Fruit fly (Drosophila melanogaster) whole organism, prepupa: ENCODE measurements around the gene AP-1gamma.
A peak's percentile ranks its signal among the peaks of the same experiment; 100 is the strongest.

Experiments used
- Blimp-1 ChIP-seq: fragments of 200-800 bp; sonication (Bioruptor generic); optimal IDR thresholded peaks from 3 replicates; lab custom pipeline; 2017; ENCODE audit warnings: missing biosample characterization, missing genetic modification characterization, mild to moderate bottlenecking, moderate library complexity, missing genetic modification reagents
- CG10631 ChIP-seq: fragments of 200-800 bp; sonication (Bioruptor generic); optimal IDR thresholded peaks from 2 replicates; lab custom pipeline; 2016; ENCODE audit warnings: missing biosample characterization, missing genetic modification characterization
- CG10669 ChIP-seq: fragments of 200-800 bp; sonication (Bioruptor generic); optimal IDR thresholded peaks from 3 replicates; lab custom pipeline; 2018; ENCODE audit warnings: missing biosample characterization, mild to moderate bottlenecking, missing genetic modification characterization, moderate library complexity
- CG11762 ChIP-seq: fragments of 200-800 bp; sonication (Bioruptor generic); optimal IDR thresholded peaks from 3 replicates; lab custom pipeline; 2016; ENCODE audit warnings: missing biosample characterization, missing genetic modification characterization; ENCODE audit not compliant: insufficient read depth
- CG15336 ChIP-seq: fragments of 200-800 bp; sonication (Bioruptor generic); IDR thresholded peaks from 2 replicates; pipeline ENCODE4 v1.3.6; 2022; ENCODE audit warnings: missing biosample characterization, missing genetic modification characterization
- CG1621 ChIP-seq: fragments of 200-800 bp; sonication (Bioruptor generic); optimal IDR thresholded peaks from 3 replicates; lab custom pipeline; 2018; ENCODE audit warnings: missing biosample characterization, mild to moderate bottlenecking, missing genetic modification characterization
- CG16779 ChIP-seq: fragments of 200-800 bp; sonication (Bioruptor generic); optimal IDR thresholded peaks from 3 replicates; lab custom pipeline; 2017; ENCODE audit warnings: missing biosample characterization, mild to moderate bottlenecking, missing genetic modification characterization
- CG31627 ChIP-seq: fragments of 200-800 bp; sonication (Bioruptor generic); optimal IDR thresholded peaks from 3 replicates; lab custom pipeline; 2016; ENCODE audit warnings: missing biosample characterization, missing genetic modification characterization
- CG3919 ChIP-seq: fragments of 200-800 bp; sonication (Bioruptor generic); optimal IDR thresholded peaks from 3 replicates; lab custom pipeline; 2016; ENCODE audit warnings: missing biosample characterization, missing genetic modification characterization
- CG4318 ChIP-seq: fragments of 200-800 bp; sonication (Bioruptor generic); optimal IDR thresholded peaks from 3 replicates; lab custom pipeline; 2017; ENCODE audit warnings: missing biosample characterization, mild to moderate bottlenecking, missing genetic modification characterization
- CG6163 ChIP-seq: fragments of 200-800 bp; sonication (Bioruptor generic); IDR thresholded peaks from 3 replicates; pipeline ENCODE4 v1.3.6; 2022; ENCODE audit warnings: missing biosample characterization, missing genetic modification characterization
- CG6792 ChIP-seq: fragments of 200-800 bp; sonication (Bioruptor generic); optimal IDR thresholded peaks from 3 replicates; lab custom pipeline; 2016; ENCODE audit warnings: missing biosample characterization, missing genetic modification characterization
- CG6808 ChIP-seq: fragments of 200-800 bp; sonication (Bioruptor generic); optimal IDR thresholded peaks from 3 replicates; lab custom pipeline; 2017; ENCODE audit warnings: missing biosample characterization, missing genetic modification characterization, mild to moderate bottlenecking, moderate library complexity, missing genetic modification reagents
- CG6854 ChIP-seq: fragments of 200-800 bp; sonication (Bioruptor generic); optimal IDR thresholded peaks from 2 replicates; lab custom pipeline; 2017; ENCODE audit warnings: missing biosample characterization, mild to moderate bottlenecking, missing genetic modification characterization
- CG7368 ChIP-seq: fragments of 200-800 bp; sonication (Bioruptor generic); optimal IDR thresholded peaks from 3 replicates; lab custom pipeline; 2016; ENCODE audit warnings: missing biosample characterization, missing genetic modification characterization
- CG8119 ChIP-seq: fragments of 200-800 bp; sonication (Bioruptor generic); IDR thresholded peaks from 3 replicates; pipeline ENCODE4 v1.3.6; 2022; ENCODE audit warnings: missing biosample characterization, missing genetic modification characterization
- CG8319 ChIP-seq: fragments of 200-800 bp; sonication (Bioruptor generic); optimal IDR thresholded peaks from 3 replicates; lab custom pipeline; 2016; ENCODE audit warnings: missing biosample characterization, missing genetic modification characterization
- CG9139 ChIP-seq: fragments of 200-800 bp; sonication (Bioruptor generic); optimal IDR thresholded peaks from 3 replicates; lab custom pipeline; 2017; ENCODE audit warnings: missing biosample characterization, mild to moderate bottlenecking, missing genetic modification characterization
- Eip75B ChIP-seq: fragments of 200-800 bp; sonication (Bioruptor generic); optimal IDR thresholded peaks from 3 replicates; lab custom pipeline; 2016; ENCODE audit warnings: missing biosample characterization, missing genetic modification characterization
- Eip78C ChIP-seq: fragments of 200-800 bp; sonication (Bioruptor generic); peaks from one replicate; lab custom pipeline; 2016; ENCODE audit warnings: missing biosample characterization, missing genetic modification characterization
- Eip93F ChIP-seq: fragments of 200-800 bp; sonication (Bioruptor generic); optimal IDR thresholded peaks from 2 replicates; lab custom pipeline; 2016; ENCODE audit warnings: missing biosample characterization, mild to moderate bottlenecking, missing genetic modification characterization
- Ets21C ChIP-seq: fragments of 200-800 bp; sonication (Bioruptor generic); optimal IDR thresholded peaks from 3 replicates; lab custom pipeline; 2016; ENCODE audit warnings: missing biosample characterization, missing genetic modification characterization
- Gug ChIP-seq: fragments of 200-800 bp; sonication (Bioruptor generic); IDR thresholded peaks from 2 replicates; pipeline ENCODE4 v1.3.6; 2022; ENCODE audit warnings: missing biosample characterization, missing genetic modification characterization
- Hr38 ChIP-seq: sonication (Bioruptor generic); optimal IDR thresholded peaks from 2 replicates; lab custom pipeline; 2016; ENCODE audit warnings: missing biosample characterization, missing genetic modification characterization
- Hr39 ChIP-seq: fragments of 200-800 bp; sonication (Bioruptor generic); optimal IDR thresholded peaks from 2 replicates; lab custom pipeline; 2016; ENCODE audit warnings: missing biosample characterization, missing genetic modification characterization
- Hr4 ChIP-seq: fragments of 200-800 bp; sonication (Bioruptor generic); optimal IDR thresholded peaks from 3 replicates; lab custom pipeline; 2016; ENCODE audit warnings: missing biosample characterization, missing genetic modification characterization
- Lpt ChIP-seq: fragments of 200-800 bp; sonication (Bioruptor generic); optimal IDR thresholded peaks from 3 replicates; lab custom pipeline; 2016; ENCODE audit warnings: missing biosample characterization, missing genetic modification characterization
- Met ChIP-seq: fragments of 200-800 bp; sonication (Bioruptor generic); optimal IDR thresholded peaks from 3 replicates; lab custom pipeline; 2016; ENCODE audit warnings: missing biosample characterization, missing genetic modification characterization
- OdsH ChIP-seq: fragments of 200-800 bp; sonication (Bioruptor generic); optimal IDR thresholded peaks from 3 replicates; lab custom pipeline; 2016; ENCODE audit warnings: missing biosample characterization, missing genetic modification characterization
- Smox ChIP-seq: fragments of 200-800 bp; sonication (Bioruptor generic); optimal IDR thresholded peaks from 3 replicates; lab custom pipeline; 2016; ENCODE audit warnings: missing biosample characterization, missing genetic modification characterization
- Sox102F ChIP-seq: fragments of 200-800 bp; sonication (Bioruptor generic); optimal IDR thresholded peaks from 2 replicates; lab custom pipeline; 2016; ENCODE audit warnings: missing biosample characterization, mild to moderate bottlenecking, missing genetic modification characterization
- Sox14 ChIP-seq: fragments of 200-800 bp; sonication (Bioruptor generic); optimal IDR thresholded peaks from 3 replicates; lab custom pipeline; 2016; ENCODE audit warnings: missing biosample characterization, missing genetic modification characterization
- achi ChIP-seq: fragments of 200-800 bp; sonication (Bioruptor generic); optimal IDR thresholded peaks from 3 replicates; lab custom pipeline; 2016; ENCODE audit warnings: missing biosample characterization, missing genetic modification characterization
- dsx ChIP-seq: fragments of 200-800 bp; optimal IDR thresholded peaks from 3 replicates; lab custom pipeline; 2019; ENCODE audit warnings: missing biosample characterization, mild to moderate bottlenecking, missing genetic modification characterization, moderate library complexity; ENCODE audit not compliant: poor library complexity, severe bottlenecking
- eg ChIP-seq: fragments of 200-800 bp; sonication (Bioruptor generic); IDR thresholded peaks from 3 replicates; pipeline ENCODE4 v1.3.6; 2022; ENCODE audit warnings: missing biosample characterization, missing genetic modification characterization
- esn ChIP-seq: fragments of 200-800 bp; sonication (Bioruptor generic); optimal IDR thresholded peaks from 2 replicates; lab custom pipeline; 2016; ENCODE audit warnings: missing biosample characterization, mild to moderate bottlenecking, missing genetic modification characterization, moderate library complexity
- fd59A ChIP-seq: fragments of 200-800 bp; sonication (Bioruptor generic); optimal IDR thresholded peaks from 2 replicates; lab custom pipeline; 2017; ENCODE audit warnings: missing biosample characterization, mild to moderate bottlenecking, missing genetic modification characterization, missing genetic modification reagents
- fd85E ChIP-seq: fragments of 200-800 bp; sonication (Bioruptor generic); optimal IDR thresholded peaks from 3 replicates; lab custom pipeline; 2016; ENCODE audit warnings: missing biosample characterization, missing genetic modification characterization
- fkh ChIP-seq: fragments of 200-800 bp; sonication (Bioruptor generic); optimal IDR thresholded peaks from 3 replicates; lab custom pipeline; 2017; ENCODE audit warnings: missing biosample characterization, mild to moderate bottlenecking, missing genetic modification characterization, moderate library complexity
- lz ChIP-seq: fragments of 200-800 bp; sonication (Bioruptor generic); optimal IDR thresholded peaks from 3 replicates; lab custom pipeline; 2016; ENCODE audit warnings: missing biosample characterization, missing genetic modification characterization
- net ChIP-seq: fragments of 200-800 bp; sonication (Bioruptor generic); optimal IDR thresholded peaks from 3 replicates; lab custom pipeline; 2016; ENCODE audit warnings: missing biosample characterization, missing genetic modification characterization
- ss ChIP-seq, 2 experiments: fragments of 200-800 bp; sonication (Bioruptor generic); optimal IDR thresholded peaks; 2 replicates in 1 of 2; 3 replicates in 1 of 2; lab custom pipeline; 2017 to 2018; ENCODE audit warnings: mild to moderate bottlenecking in 2 of 2, missing biosample characterization in 2 of 2, missing genetic modification characterization in 2 of 2, moderate library complexity in 1 of 2
- svp ChIP-seq: fragments of 200-800 bp; sonication (Bioruptor generic); peaks from one replicate; lab custom pipeline; 2016; ENCODE audit warnings: missing biosample characterization, missing genetic modification characterization
- topi ChIP-seq: fragments of 200-800 bp; sonication (Bioruptor generic); optimal IDR thresholded peaks from 3 replicates; lab custom pipeline; 2016; ENCODE audit warnings: missing biosample characterization, missing genetic modification characterization
- vri ChIP-seq: fragments of 200-800 bp; sonication (Bioruptor generic); optimal IDR thresholded peaks from 3 replicates; lab custom pipeline; 2016; ENCODE audit warnings: missing biosample characterization, mild to moderate bottlenecking, missing genetic modification characterization

AP-1gamma gene

DNA sequence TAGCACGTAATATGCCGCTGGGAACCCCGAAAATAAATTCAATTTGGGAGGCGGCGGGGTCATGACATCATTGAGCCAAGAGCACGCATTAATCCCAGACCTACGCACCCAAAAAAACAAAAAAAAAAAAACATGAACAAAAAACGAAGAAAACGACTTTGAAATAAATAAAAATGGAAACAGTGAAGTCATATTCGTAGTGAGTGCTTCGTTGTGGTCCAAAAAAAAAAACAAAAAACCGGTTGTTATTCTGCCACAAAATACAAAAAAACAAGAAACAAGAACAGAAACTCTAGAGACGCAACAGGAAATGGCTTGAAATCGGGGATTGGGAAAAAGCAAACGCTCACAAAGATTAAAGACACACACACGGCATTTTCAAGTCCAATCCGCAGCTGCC is 30.9 kb upstream of the AP-1gamma start (continued):
- no peak for TF ChIP-seq achi
- TF ChIP-seq Sox102F (GFP tag; lab: Kevin White, UChicago) = no peak
- TF ChIP-seq Eip75B = no peak
- TF ChIP-seq CG4318 (GFP tag; lab: Kevin White, UChicago) = no peak
- peak; percentile 63 for TF ChIP-seq Eip78C
- no peak for TF ChIP-seq CG31627 (GFP tag; lab: Kevin White, UChicago)
- no peak for TF ChIP-seq Lpt (GFP tag; lab: Kevin White, UChicago)
- no peak for TF ChIP-seq Hr39
- TF ChIP-seq CG16779 (tag; lab: Kevin White, UChicago) = peak; percentile 37
- no peak for TF ChIP-seq CG3919 (GFP tag; lab: Kevin White, UChicago)
- TF ChIP-seq Hr38 (GFP tag; lab: Kevin White, UChicago) = no peak
- TF ChIP-seq CG6163 (GFP tag; lab: Robert Waterston, UW) = peak; percentile 57; the same call in 1 of the 3 replicates
- TF ChIP-seq CG10631 (GFP tag; lab: Kevin White, UChicago) = no peak
- no peak for TF ChIP-seq Eip93F
- peak; percentile 81 to 82 for TF ChIP-seq ss (GFP tag; optimal IDR thresholded peaks at IDR 0.05; lab: Kevin White, UChicago)
- TF ChIP-seq fd59A (GFP tag; lab: Kevin White, UChicago) = no peak
- TF ChIP-seq, all 60 proteins: peak for 13

DNA sequence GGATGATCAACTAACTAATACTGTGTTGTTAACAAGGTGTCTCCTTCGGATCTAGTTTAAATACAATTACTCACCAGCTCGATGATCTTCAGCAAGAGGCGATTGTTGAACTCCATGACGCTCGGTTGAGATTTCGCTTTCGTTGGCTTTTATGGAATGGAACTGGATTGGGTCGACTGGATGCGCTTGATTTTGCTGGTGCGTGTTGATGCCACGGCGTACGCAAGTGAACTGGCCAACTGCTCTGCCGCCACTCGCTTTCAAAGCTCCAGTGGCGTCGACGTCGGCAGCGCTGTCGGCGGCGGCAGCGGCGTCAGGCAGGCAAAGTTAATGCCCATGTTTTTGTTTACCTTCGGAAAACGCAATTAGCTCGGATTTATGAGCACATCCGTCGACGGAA is 30.2 kb upstream of the AP-1gamma start, which contains the start of gene CG44325:
CG44325 (minus strand) TSS at position 237 of the 400 bp plus-strand sequence.
- peak; percentile 4 for TF ChIP-seq CG6792 (GFP tag; lab: Kevin White, UChicago)
- TF ChIP-seq Ets21C (GFP tag; lab: Kevin White, UChicago) = no peak
- TF ChIP-seq lz (GFP tag; lab: Kevin White, UChicago) = no peak
- TF ChIP-seq Hr4 (GFP tag; lab: Kevin White, UChicago) = no peak
- TF ChIP-seq Hr39 = no peak
- peak; percentile 21 for TF ChIP-seq CG10669
- TF ChIP-seq CG6163 (GFP tag; lab: Robert Waterston, UW) = peak; percentile 74; the same call in 2 of the 3 replicates
- TF ChIP-seq CG9139 = peak; percentile 50
- TF ChIP-seq Smox (GFP tag; lab: Kevin White, UChicago) = peak; percentile 17
- peak; percentile 69; the same call in 2 of the 3 replicates for TF ChIP-seq eg (GFP tag; lab: Robert Waterston, UW)
- TF ChIP-seq dsx (GFP tag; lab: Kevin White, UChicago) = peak; percentile 50
- TF ChIP-seq CG8319 = no peak
- peak; percentile 46; the same call in 1 of the 2 replicates for TF ChIP-seq CG15336 (GFP tag; lab: Robert Waterston, UW)
- peak; percentile 55 for TF ChIP-seq Eip78C
- peak; percentile 64 for TF ChIP-seq vri (GFP tag; lab: Kevin White, UChicago)
- TF ChIP-seq CG6808 (GFP tag; lab: Kevin White, UChicago) = peak; percentile 9
- peak; percentile 67 for TF ChIP-seq svp (GFP tag; lab: Kevin White, UChicago)
- peak; percentile 50 for TF ChIP-seq topi (GFP tag; lab: Kevin White, UChicago)
- TF ChIP-seq fd85E = peak; percentile 24
- peak; percentile 57 for TF ChIP-seq net (GFP tag; lab: Kevin White, UChicago)
- no peak for TF ChIP-seq Lpt (GFP tag; lab: Kevin White, UChicago)
- peak; percentile 49 for TF ChIP-seq CG7368 (GFP tag; lab: Kevin White, UChicago)
- TF ChIP-seq Sox14 (GFP tag; lab: Kevin White, UChicago) = peak; percentile 11
- peak; percentile 29; the same call in 1 of the 3 replicates for TF ChIP-seq CG8119 (GFP tag; lab: Robert Waterston, UW)
- TF ChIP-seq ss (GFP tag; optimal IDR thresholded peaks at IDR 0.05; lab: Kevin White, UChicago) = peak; percentile 38 to 62
- peak; percentile 59 for TF ChIP-seq CG3919 (GFP tag; lab: Kevin White, UChicago)
- peak; percentile 98 for TF ChIP-seq Blimp-1 (GFP tag; lab: Kevin White, UChicago)
- no peak for TF ChIP-seq OdsH (GFP tag; lab: Kevin White, UChicago)
- peak; percentile 83 for TF ChIP-seq CG6854 (GFP tag; lab: Kevin White, UChicago)
- TF ChIP-seq Eip75B = peak; percentile 49
- TF ChIP-seq Eip93F = peak; percentile 19
- TF ChIP-seq Sox102F (GFP tag; lab: Kevin White, UChicago) = peak; percentile 70
- TF ChIP-seq fkh (GFP tag; lab: Kevin White, UChicago) = no peak
- peak; percentile 8 for TF ChIP-seq Met (GFP tag; lab: Kevin White, UChicago)
- peak; percentile 66 for TF ChIP-seq CG1621 (tag; lab: Kevin White, UChicago)
- peak; percentile 44 for TF ChIP-seq esn (GFP tag; lab: Kevin White, UChicago)
- no peak for TF ChIP-seq Gug
- TF ChIP-seq CG11762 = no peak
- TF ChIP-seq, all 60 proteins: peak for 28
